Worm (Caenorhabditis elegans) whole organism, mixed stage, embryonic: ENCODE measurements around the gene thk-1.
A peak's percentile ranks its signal among the peaks of the same experiment; 100 is the strongest.

Source experiments
- blmp-1 ChIP-seq: fragments of 150-350 bp; optimal IDR thresholded peaks from 2 replicates; lab custom pipeline; 2014; ENCODE audit warnings: missing biosample characterization, missing genetic modification characterization
- ceh-83 ChIP-seq: fragments of 200-800 bp; sonication (Bioruptor generic); optimal IDR thresholded peaks from 2 replicates; lab custom pipeline; 2018; ENCODE audit warnings: mild to moderate bottlenecking, missing genetic modification characterization, missing compliant biosample characterization
- drap-1 ChIP-seq: fragments of 200-800 bp; sonication (Bioruptor generic); optimal IDR thresholded peaks from 3 replicates; lab custom pipeline; 2018; ENCODE audit warnings: mild to moderate bottlenecking, missing genetic modification characterization, missing compliant biosample characterization
- elt-1 ChIP-seq: sonication (generic microtip); optimal IDR thresholded peaks from 2 replicates; lab custom pipeline; 2017; ENCODE audit warnings: missing genetic modification characterization, mild to moderate bottlenecking, missing compliant biosample characterization, antibody characterized with exemption, moderate library complexity, borderline replicate concordance; ENCODE audit not compliant: insufficient read depth
- elt-3 ChIP-seq: fragments of 150-350 bp; optimal IDR thresholded peaks from 2 replicates; lab custom pipeline; 2014; ENCODE audit warnings: missing biosample characterization, missing genetic modification characterization
- lin-13 ChIP-seq: fragments of 150-350 bp; optimal IDR thresholded peaks from 2 replicates; lab custom pipeline; 2014; ENCODE audit warnings: missing biosample characterization, missing genetic modification characterization
- lsy-2 ChIP-seq: fragments of 150-350 bp; optimal IDR thresholded peaks from 2 replicates; lab custom pipeline; 2014; ENCODE audit warnings: missing biosample characterization, missing genetic modification characterization
- nhr-237 ChIP-seq: fragments of 150-350 bp; optimal IDR thresholded peaks from 2 replicates; lab custom pipeline; 2014; ENCODE audit warnings: missing biosample characterization, missing genetic modification characterization
- nhr-76 ChIP-seq: sonication (generic microtip); optimal IDR thresholded peaks from 2 replicates; lab custom pipeline; 2017; ENCODE audit warnings: missing biosample characterization, missing genetic modification characterization
- pha-4 ChIP-seq: fragments of 150-350 bp; optimal IDR thresholded peaks from 2 replicates; lab custom pipeline; 2018; ENCODE audit warnings: missing biosample characterization, missing genetic modification reagents, missing genetic modification characterization
- unc-120 ChIP-seq: sonication (generic microtip); optimal IDR thresholded peaks from 2 replicates; lab custom pipeline; 2017; ENCODE audit warnings: missing genetic modification characterization, missing compliant biosample characterization; ENCODE audit not compliant: poor library complexity, severe bottlenecking
- unc-62 ChIP-seq: fragments of 150-350 bp; optimal IDR thresholded peaks from 2 replicates; lab custom pipeline; 2014; ENCODE audit warnings: missing biosample characterization, missing genetic modification reagents, missing genetic modification characterization
- ztf-11 ChIP-seq: fragments of 150-350 bp; optimal IDR thresholded peaks from 2 replicates; lab custom pipeline; 2014; ENCODE audit warnings: missing biosample characterization, missing genetic modification characterization

DNA sequence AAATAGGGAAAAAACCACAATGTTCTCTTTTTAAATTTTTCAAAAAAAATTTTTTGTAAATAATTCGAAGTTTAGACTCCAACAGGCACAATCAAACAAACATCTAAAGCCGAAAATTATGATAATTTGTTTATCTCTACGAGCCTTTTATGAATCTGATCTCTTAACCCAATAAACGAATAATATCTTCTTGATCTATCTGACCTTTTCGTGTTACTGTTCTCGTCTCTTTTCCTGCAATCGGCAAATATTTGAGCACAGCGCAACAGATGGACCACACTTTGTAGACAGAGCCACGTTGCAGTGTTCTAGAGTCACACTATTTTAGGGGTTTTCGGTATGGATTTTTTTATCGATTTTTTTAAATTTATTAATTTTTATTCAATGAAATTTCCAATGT, 29.6 kb downstream of the thk-1 start:
- TF ChIP-seq elt-1 (tag; lab: Kevin White, UChicago) (peak; percentile 57), elt-3 (tag; lab: Kevin White, UChicago) (no peak), lin-13 (tag; lab: Kevin White, UChicago) (no peak), unc-62 (GFP tag; lab: Kevin White, UChicago) (no peak), pha-4 (tag; lab: Kevin White, UChicago) (no peak), nhr-237 (no peak), ztf-11 (no peak), drap-1 (GFP tag; lab: Kevin White, UChicago) (no peak), nhr-76 (tag; lab: Kevin White, UChicago) (no peak), ceh-83 (GFP tag; lab: Kevin White, UChicago) (no peak), lsy-2 (no peak), unc-120 (tag; lab: Kevin White, UChicago) (no peak), blmp-1 (tag; lab: Kevin White, UChicago) (no peak)
